Fruit fly (Drosophila melanogaster) whole organism: ENCODE data around the gene Jig.

Source experiments
- CG8478 ChIP-seq: fragments of >200 bp; optimal IDR thresholded peaks from 2 replicates; lab custom pipeline; 2018; ENCODE audit warnings: inconsistent platforms
- Dll ChIP-seq: fragments of >200 bp; optimal IDR thresholded peaks from 2 replicates; lab custom pipeline; 2017
- EcR ChIP-seq, 2 experiments: fragments of >200 bp; optimal IDR thresholded peaks; 2 replicates each; lab custom pipeline; 2017; ENCODE audit warnings: missing biosample characterization in 2 of 2, missing genetic modification characterization in 2 of 2, missing genetic modification reagents in 2 of 2
- pan ChIP-seq: fragments of >200 bp; optimal IDR thresholded peaks from 2 replicates; lab custom pipeline; 2017
- psq ChIP-seq: fragments of >200 bp; optimal IDR thresholded peaks from 2 replicates; lab custom pipeline; 2017
- usp ChIP-seq: fragments of >200 bp; optimal IDR thresholded peaks from 2 replicates; lab custom pipeline; 2017; ENCODE audit warnings: missing biosample characterization, missing genetic modification characterization, mixed read lengths

DNA sequence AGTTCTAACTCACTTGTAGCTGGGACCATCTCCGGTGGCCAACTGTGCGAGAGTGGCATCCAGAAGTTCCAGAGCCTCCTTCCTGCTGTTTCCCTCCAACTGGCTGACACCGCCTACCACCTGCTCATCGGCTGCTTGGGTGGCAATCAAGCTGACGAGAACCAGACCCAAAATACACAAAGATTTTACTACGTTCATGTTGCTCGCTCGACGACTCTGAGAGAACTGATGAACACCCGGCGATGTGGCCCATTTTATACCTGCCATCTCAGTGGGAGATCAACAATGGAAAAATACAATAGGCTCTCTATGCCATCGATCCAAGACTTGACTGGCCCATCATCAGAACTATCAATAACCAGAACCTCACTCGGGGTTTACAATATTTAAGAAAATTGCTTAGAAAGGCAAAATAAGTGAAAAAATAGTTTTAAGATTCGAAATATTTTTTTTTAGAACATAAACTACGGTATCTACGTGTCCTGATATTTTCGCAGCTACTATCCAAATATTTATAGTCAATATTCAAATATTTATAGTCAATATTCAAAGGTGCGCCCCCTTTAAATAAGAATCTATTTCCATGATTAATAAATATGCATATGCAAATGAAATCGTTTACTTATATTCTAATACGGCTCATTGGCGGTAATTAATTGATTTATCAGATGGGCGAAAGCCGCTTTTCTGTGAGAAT is 8.8 kb downstream of the Jig start, which contains the start of gene Cys:
- no peak for TF ChIP-seq EcR (GFP tag; optimal IDR thresholded peaks at IDR 0.05; lab: Kevin White, UChicago)
- no peak for TF ChIP-seq pan (lab: Kevin White, UChicago)
- no peak for TF ChIP-seq usp (GFP tag; lab: Kevin White, UChicago)
- TF ChIP-seq CG8478 (lab: Kevin White, UChicago) = no peak
- TF ChIP-seq Dll (lab: Kevin White, UChicago) = no peak
- TF ChIP-seq psq (lab: Kevin White, UChicago) = no peak
